Worm (Caenorhabditis elegans) whole organism, L4 larva: Measurements from ENCODE around the gene sra-33.

Source experiments
- F10B5.3 ChIP-seq: sonication (generic microtip); optimal IDR thresholded peaks from 2 replicates; lab custom pipeline; 2016; ENCODE audit warnings: mild to moderate bottlenecking, missing genetic modification characterization, missing compliant biosample characterization
- F37D6.2 ChIP-seq: sonication (generic microtip); optimal IDR thresholded peaks from 2 replicates; lab custom pipeline; 2016; ENCODE audit warnings: mild to moderate bottlenecking, missing genetic modification characterization, missing compliant biosample characterization
- T26A8.4 ChIP-seq: fragments of 200-800 bp; sonication (Bioruptor generic); IDR thresholded peaks from 2 replicates; pipeline ENCODE4 v1.3.6; 2022; ENCODE audit warnings: missing genetic modification characterization, missing compliant biosample characterization
- Y105C5A.15 ChIP-seq: fragments of 200-800 bp; sonication (Bioruptor generic); IDR thresholded peaks from 2 replicates; pipeline ENCODE4 v1.3.6; 2022; ENCODE audit warnings: missing genetic modification characterization, missing compliant biosample characterization
- ZK337.2 ChIP-seq: fragments of 200-800 bp; sonication (Bioruptor generic); IDR thresholded peaks from 2 replicates; pipeline ENCODE4 v1.3.6; 2022; ENCODE audit warnings: missing genetic modification reagents, missing genetic modification characterization, missing compliant biosample characterization
- ceh-44 ChIP-seq: fragments of 200-800 bp; sonication (Bioruptor generic); IDR thresholded peaks from 2 replicates; pipeline ENCODE4 v1.3.6; 2022; ENCODE audit warnings: missing genetic modification reagents, missing genetic modification characterization, missing compliant biosample characterization
- ctbp-1 ChIP-seq: fragments of 200-800 bp; sonication (Bioruptor generic); IDR thresholded peaks from 2 replicates; pipeline ENCODE4 v1.3.6; 2022; ENCODE audit warnings: missing genetic modification reagents, missing genetic modification characterization, missing compliant biosample characterization
- daf-16 ChIP-seq, 3 experiments: sonication (generic microtip); optimal IDR thresholded peaks; 2 replicates each; lab custom pipeline; 2016 to 2017; ENCODE audit warnings: missing genetic modification characterization in 3 of 3, missing genetic modification reagents in 3 of 3, mild to moderate bottlenecking in 2 of 3, missing compliant biosample characterization in 2 of 3, missing biosample characterization in 1 of 3, moderate library complexity in 1 of 3
- daf-19 ChIP-seq: fragments of 200-800 bp; sonication (Bioruptor generic); conservative IDR thresholded peaks from 2 replicates; pipeline ENCODE4 v1.3.6; 2022; ENCODE audit warnings: missing genetic modification characterization, missing compliant biosample characterization
- daf-8 ChIP-seq: fragments of 200-800 bp; sonication (Bioruptor generic); IDR thresholded peaks from 2 replicates; pipeline ENCODE4 v1.3.6; 2022; ENCODE audit warnings: missing genetic modification characterization, missing compliant biosample characterization
- fos-1 ChIP-seq: fragments of 150-350 bp; optimal IDR thresholded peaks from 2 replicates; lab custom pipeline; 2014; ENCODE audit warnings: missing biosample characterization, missing genetic modification characterization
- hlh-11 ChIP-seq: fragments of 200-800 bp; sonication (Bioruptor generic); optimal IDR thresholded peaks from 2 replicates; lab custom pipeline; 2018; ENCODE audit warnings: mild to moderate bottlenecking, missing genetic modification characterization, missing compliant biosample characterization
- hlh-30 ChIP-seq: sonication (generic microtip); optimal IDR thresholded peaks from 2 replicates; lab custom pipeline; 2017; ENCODE audit warnings: antibody characterized with exemption, mild to moderate bottlenecking, missing genetic modification characterization, missing compliant biosample characterization; ENCODE audit not compliant: insufficient read depth
- lin-1 ChIP-seq: fragments of 200-800 bp; sonication (Bioruptor generic); IDR thresholded peaks from 2 replicates; pipeline ENCODE4 v1.3.6; 2022; ENCODE audit warnings: missing genetic modification reagents, missing genetic modification characterization, missing compliant biosample characterization
- lin-39 ChIP-seq: fragments of 150-350 bp; optimal IDR thresholded peaks from 2 replicates; lab custom pipeline; 2014; ENCODE audit warnings: missing biosample characterization, missing genetic modification reagents, missing genetic modification characterization
- lsy-2 ChIP-seq, 2 experiments: fragments of 150-350 bp in 1 of 2; sonication (generic microtip) in 1 of 2; optimal IDR thresholded peaks; 2 replicates each; lab custom pipeline; 2014 to 2017; ENCODE audit warnings: missing biosample characterization in 2 of 2, missing genetic modification characterization in 2 of 2
- madf-5 ChIP-seq, 2 experiments: fragments of 200-800 bp; sonication (Bioruptor generic); IDR thresholded peaks; 2 replicates each; pipeline ENCODE4 v1.3.6; 2022; ENCODE audit warnings: missing compliant biosample characterization in 2 of 2, missing genetic modification characterization in 2 of 2
- mes-2 ChIP-seq: sonication (generic microtip); optimal IDR thresholded peaks from 2 replicates; lab custom pipeline; 2016; ENCODE audit warnings: missing genotype, mild to moderate bottlenecking, missing genetic modification characterization, missing compliant biosample characterization; ENCODE audit not compliant: poor library complexity, severe bottlenecking
- nhr-11 ChIP-seq: fragments of 150-350 bp; optimal IDR thresholded peaks from 2 replicates; lab custom pipeline; 2014; ENCODE audit warnings: missing biosample characterization, missing genetic modification characterization
- pha-4 ChIP-seq, 2 experiments: fragments of 150-350 bp in 1 of 2; fragments of 200-800 bp in 1 of 2; sonication (Bioruptor generic) in 1 of 2; IDR thresholded peaks in 1 of 2; optimal IDR thresholded peaks in 1 of 2; 2 replicates each; pipeline versions ENCODE4 v1.3.6 to Lab custom; 2014 to 2022; ENCODE audit warnings: missing genetic modification characterization in 2 of 2, missing genetic modification reagents in 2 of 2, missing biosample characterization in 1 of 2, missing compliant biosample characterization in 1 of 2
- spr-1 ChIP-seq: sonication (generic microtip); optimal IDR thresholded peaks from 2 replicates; lab custom pipeline; 2016; ENCODE audit warnings: mild to moderate bottlenecking, missing genetic modification characterization, missing compliant biosample characterization
- spr-3 ChIP-seq: fragments of 200-800 bp; sonication (Bioruptor generic); optimal IDR thresholded peaks from 2 replicates; lab custom pipeline; 2018; ENCODE audit warnings: mild to moderate bottlenecking, missing genetic modification characterization, missing compliant biosample characterization
- ztf-7 ChIP-seq: fragments of 150-350 bp; optimal IDR thresholded peaks from 2 replicates; lab custom pipeline; 2014; ENCODE audit warnings: missing biosample characterization, missing genetic modification characterization

Gene sra-33

DNA sequence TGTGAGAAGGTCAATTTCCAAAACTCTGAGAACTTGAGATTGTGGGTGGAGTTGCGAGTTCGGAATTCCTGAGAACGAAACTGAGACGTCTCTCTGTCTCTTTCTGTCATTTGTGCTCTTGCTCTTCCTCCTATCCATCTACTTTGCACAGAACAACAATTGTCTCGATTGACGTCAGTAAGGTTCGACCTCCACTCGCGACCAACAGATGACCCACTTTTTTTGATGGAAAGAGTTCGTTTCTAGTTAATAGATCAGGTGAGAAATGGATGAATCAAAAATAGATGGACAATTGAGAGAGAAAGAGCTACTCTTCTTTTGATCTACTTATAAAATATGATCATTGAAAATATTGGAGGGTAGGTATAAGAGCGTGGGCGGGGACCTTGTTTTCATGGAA, 42.5 kb downstream of the sra-33 start:
- no peak for TF ChIP-seq spr-1 (tag; lab: Kevin White, UChicago)
- no peak for TF ChIP-seq lin-1 (GFP tag; lab: Robert Waterston, UW)
- peak; percentile 60 for TF ChIP-seq nhr-11 (tag; lab: Kevin White, UChicago)
- no peak for TF ChIP-seq F37D6.2
- TF ChIP-seq lsy-2 (tag; optimal IDR thresholded peaks at IDR 0.05; lab: Kevin White, UChicago), result peak in 1 of 2 experiments; percentile 7
- TF ChIP-seq daf-16 (GFP tag; optimal IDR thresholded peaks at IDR 0.05; lab: Kevin White, UChicago), result peak in 1 of 2 experiments; percentile 49
- no peak for TF ChIP-seq daf-16 (tag; optimal IDR thresholded peaks at IDR 0.05; lab: Kevin White, UChicago)
- 0 out of 2 replicates have a peak, but pooled peaks have one; percentile 35 for TF ChIP-seq ctbp-1 (GFP tag; lab: Robert Waterston, UW)
- TF ChIP-seq pha-4 (GFP tag; IDR thresholded peaks at IDR 0.05; lab: Robert Waterston, UW), result no peak
- no peak for TF ChIP-seq pha-4 (tag; optimal IDR thresholded peaks at IDR 0.05; lab: Kevin White, UChicago)
- TF ChIP-seq hlh-11, result peak; percentile 56
- TF ChIP-seq hlh-30 (tag; lab: Kevin White, UChicago), result peak; percentile 15
- TF ChIP-seq ztf-7 (tag; lab: Kevin White, UChicago), result no peak
- 0 out of 2 replicates have a peak, but pooled peaks have one; percentile 30 for TF ChIP-seq daf-19 (GFP tag; lab: Robert Waterston, UW)

DNA sequence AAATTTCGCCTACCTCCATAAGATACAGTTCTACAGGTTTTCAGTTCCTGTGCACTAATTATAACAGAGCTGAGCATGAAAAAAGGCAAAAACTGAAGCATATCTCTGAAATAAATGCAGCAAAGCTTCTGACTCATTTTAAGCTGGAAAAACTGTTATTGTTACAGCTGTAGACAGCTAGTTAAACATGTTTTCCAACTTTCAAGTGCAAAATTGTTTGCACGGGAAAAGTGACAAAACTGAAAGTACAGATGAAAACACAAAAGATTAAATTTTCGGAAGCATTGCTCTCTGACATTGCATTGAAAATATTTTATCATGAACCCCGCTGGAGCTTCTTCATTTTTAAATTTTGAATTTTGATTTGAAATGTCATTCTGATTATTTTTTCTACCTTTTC, 46.3 kb downstream of the sra-33 start, which contains the start of gene T05C1.5:
Gene T05C1.5 (minus strand): TSS at position 101 of the 400 bp plus-strand sequence.
- TF ChIP-seq mes-2 (no peak), ztf-7 (tag; lab: Kevin White, UChicago) (no peak), Y105C5A.15 (GFP tag; lab: Robert Waterston, UW) (no peak), ZK337.2 (GFP tag; lab: Robert Waterston, UW) (no peak), daf-19 (GFP tag; lab: Robert Waterston, UW) (no peak), F10B5.3 (tag; lab: Kevin White, UChicago) (no peak)

DNA sequence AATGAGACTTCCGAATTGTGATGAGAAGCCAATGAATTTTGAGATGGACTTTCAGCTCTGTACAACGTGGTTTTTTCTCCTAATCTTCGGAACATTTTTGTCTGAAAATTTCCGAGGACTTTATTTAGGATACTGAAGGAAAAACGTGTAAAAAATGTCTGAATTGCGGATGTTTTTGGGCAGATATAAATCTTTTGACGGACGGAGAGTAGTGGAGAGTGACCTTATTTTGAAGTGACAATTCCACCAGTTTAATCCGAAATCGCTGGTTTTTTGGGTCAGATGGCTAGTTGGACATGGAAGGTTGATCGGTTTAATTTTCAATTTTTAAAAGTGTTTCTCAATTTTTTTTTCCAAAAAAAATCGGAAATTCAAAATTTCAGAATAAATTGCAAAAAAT, 47.8 kb downstream of the sra-33 start, which contains the start of gene T05C1.3:
Gene T05C1.3 (minus strand): TSS at position 101 of the 400 bp plus-strand sequence.
- TF ChIP-seq madf-5 (GFP tag; IDR thresholded peaks at IDR 0.05; lab: Robert Waterston, UW) (no peak), daf-8 (GFP tag; lab: Robert Waterston, UW) (no peak), spr-3 (GFP tag; lab: Kevin White, UChicago) (no peak), fos-1 (tag; lab: Kevin White, UChicago) (no peak), ceh-44 (GFP tag; lab: Robert Waterston, UW) (no peak), T26A8.4 (no peak), lin-39 (tag; lab: Kevin White, UChicago) (no peak)
